Worm (Caenorhabditis elegans) whole organism, young adult: ENCODE measurements around the gene C45G9.14.

Experiments
- B0019.2 ChIP-seq: fragments of 200-800 bp; sonication (Bioruptor generic); conservative IDR thresholded peaks from 2 replicates; pipeline ENCODE4 v1.3.6; 2022; ENCODE audit warnings: missing genetic modification reagents, missing genetic modification characterization, missing compliant biosample characterization
- C06A6.2 ChIP-seq: fragments of 200-800 bp; sonication (Bioruptor generic); conservative IDR thresholded peaks from 2 replicates; pipeline ENCODE4 v1.3.6; 2022; ENCODE audit warnings: missing genetic modification characterization, missing compliant biosample characterization
- F57C9.4 ChIP-seq: sonication (generic microtip); optimal IDR thresholded peaks from 2 replicates; lab custom pipeline; 2017; ENCODE audit warnings: mild to moderate bottlenecking, missing genetic modification characterization, missing compliant biosample characterization
- K11D2.4 ChIP-seq: fragments of 200-800 bp; sonication (Bioruptor generic); IDR thresholded peaks from 2 replicates; pipeline ENCODE4 v1.3.6; 2022; ENCODE audit warnings: missing genetic modification reagents, missing genetic modification characterization, missing compliant biosample characterization
- T07F8.4 ChIP-seq: sonication (generic microtip); optimal IDR thresholded peaks from 2 replicates; lab custom pipeline; 2016; ENCODE audit warnings: mild to moderate bottlenecking, missing genetic modification characterization, moderate library complexity, missing compliant biosample characterization
- Y56A3A.18 ChIP-seq: fragments of 200-800 bp; sonication (Bioruptor generic); IDR thresholded peaks from 2 replicates; pipeline ENCODE4 v1.3.6; 2022; ENCODE audit warnings: missing genetic modification reagents, missing genetic modification characterization, missing compliant biosample characterization
- Y95B8A.8 ChIP-seq: fragments of 200-800 bp; sonication (Bioruptor generic); IDR thresholded peaks from 2 replicates; pipeline ENCODE4 v1.3.6; 2022; ENCODE audit warnings: missing genetic modification reagents, missing genetic modification characterization, missing compliant biosample characterization
- ama-1 ChIP-seq, 3 experiments: fragments of 150-350 bp in 1 of 3; sonication (generic microtip) in 2 of 3; optimal IDR thresholded peaks; 2 replicates each; lab custom pipeline; 2014 to 2018; ENCODE audit warnings: missing biosample characterization in 2 of 3, missing genetic modification characterization in 2 of 3, missing genetic modification reagents in 2 of 3
- atf-7 ChIP-seq: sonication (generic microtip); optimal IDR thresholded peaks from 2 replicates; lab custom pipeline; 2017; ENCODE audit warnings: mild to moderate bottlenecking, missing genetic modification characterization, missing compliant biosample characterization
- athp-1 ChIP-seq: sonication (generic microtip); optimal IDR thresholded peaks from 2 replicates; lab custom pipeline; 2017; ENCODE audit warnings: mild to moderate bottlenecking, missing genetic modification characterization, missing compliant biosample characterization
- attf-3 ChIP-seq: fragments of 200-800 bp; sonication (Bioruptor generic); conservative IDR thresholded peaks from 2 replicates; pipeline ENCODE4 v1.3.6; 2022; ENCODE audit warnings: missing genetic modification reagents, missing genetic modification characterization, missing compliant biosample characterization
- attf-5 ChIP-seq: fragments of 200-800 bp; sonication (Bioruptor generic); optimal IDR thresholded peaks from 2 replicates; lab custom pipeline; 2018; ENCODE audit warnings: mild to moderate bottlenecking, missing genetic modification characterization, missing compliant biosample characterization
- ceh-40 ChIP-seq: fragments of 200-800 bp; sonication (Bioruptor generic); IDR thresholded peaks from 2 replicates; pipeline ENCODE4 v1.3.6; 2022; ENCODE audit warnings: missing genetic modification characterization, missing compliant biosample characterization
- ceh-58 ChIP-seq: fragments of 200-800 bp; sonication (Bioruptor generic); IDR thresholded peaks from 2 replicates; pipeline ENCODE4 v1.3.6; 2022; ENCODE audit warnings: missing genetic modification characterization, missing compliant biosample characterization
- chd-7 ChIP-seq: sonication (generic microtip); optimal IDR thresholded peaks from 2 replicates; lab custom pipeline; 2016; ENCODE audit warnings: mild to moderate bottlenecking, missing genetic modification characterization, moderate library complexity, missing compliant biosample characterization
- egl-18 ChIP-seq: fragments of 200-800 bp; sonication (Bioruptor generic); IDR thresholded peaks from 2 replicates; pipeline ENCODE4 v1.3.6; 2022; ENCODE audit warnings: missing genetic modification reagents, missing genetic modification characterization, missing compliant biosample characterization
- ekl-4 ChIP-seq: fragments of 200-800 bp; sonication (Bioruptor generic); IDR thresholded peaks from 2 replicates; pipeline ENCODE4 v1.3.6; 2022; ENCODE audit warnings: missing genetic modification reagents, missing genetic modification characterization, missing compliant biosample characterization
- ets-4 ChIP-seq: fragments of 200-800 bp; sonication (Bioruptor generic); optimal IDR thresholded peaks from 2 replicates; lab custom pipeline; 2018; ENCODE audit warnings: mild to moderate bottlenecking, missing genetic modification characterization, missing compliant biosample characterization
- hlh-12 ChIP-seq: sonication (generic microtip); optimal IDR thresholded peaks from 2 replicates; lab custom pipeline; 2016; ENCODE audit warnings: missing genetic modification characterization, missing compliant biosample characterization
- hlh-26 ChIP-seq: fragments of 200-800 bp; sonication (Bioruptor generic); conservative IDR thresholded peaks from 2 replicates; pipeline ENCODE4 v1.3.6; 2022; ENCODE audit warnings: missing genetic modification reagents, missing genetic modification characterization, missing compliant biosample characterization
- hmg-1.2 ChIP-seq: fragments of 200-800 bp; sonication (Bioruptor generic); IDR thresholded peaks from 2 replicates; pipeline ENCODE4 v1.3.6; 2022; ENCODE audit warnings: missing genetic modification reagents, missing genetic modification characterization, missing compliant biosample characterization
- hmg-20 ChIP-seq: fragments of 200-800 bp; sonication (Bioruptor generic); IDR thresholded peaks from 2 replicates; pipeline ENCODE4 v1.3.6; 2022; ENCODE audit warnings: missing genetic modification reagents, missing genetic modification characterization, missing compliant biosample characterization
- hsf-1 ChIP-seq: fragments of 200-800 bp; sonication (Bioruptor generic); IDR thresholded peaks from 2 replicates; pipeline ENCODE4 v1.3.6; 2022; ENCODE audit warnings: missing genetic modification reagents, missing genetic modification characterization, missing compliant biosample characterization
- lag-1 ChIP-seq: fragments of 200-800 bp; sonication (Bioruptor generic); IDR thresholded peaks from 2 replicates; pipeline ENCODE4 v1.3.6; 2022; ENCODE audit warnings: missing genetic modification reagents, missing genetic modification characterization, missing compliant biosample characterization
- let-607 ChIP-seq, 2 experiments: fragments of 200-800 bp in 1 of 2; sonication (Bioruptor generic) in 1 of 2; sonication (generic microtip) in 1 of 2; optimal IDR thresholded peaks; 2 replicates each; lab custom pipeline; 2016 to 2018; ENCODE audit warnings: mild to moderate bottlenecking in 2 of 2, missing compliant biosample characterization in 2 of 2, missing genetic modification characterization in 2 of 2, moderate library complexity in 2 of 2, missing genotype in 1 of 2
- lin-35 ChIP-seq, 3 experiments: fragments of 150-350 bp in 2 of 3; sonication (generic microtip) in 1 of 3; optimal IDR thresholded peaks; 2 replicates each; lab custom pipeline; 2014 to 2018; ENCODE audit warnings: missing biosample characterization in 3 of 3, missing genetic modification characterization in 3 of 3, missing genetic modification reagents in 3 of 3
- lir-1 ChIP-seq: fragments of 200-800 bp; sonication (Bioruptor generic); conservative IDR thresholded peaks from 2 replicates; pipeline ENCODE4 v1.3.6; 2022; ENCODE audit warnings: missing genetic modification reagents, missing genetic modification characterization, missing compliant biosample characterization
- madf-10 ChIP-seq: sonication (generic microtip); optimal IDR thresholded peaks from 2 replicates; lab custom pipeline; 2016; ENCODE audit warnings: mild to moderate bottlenecking, missing genetic modification characterization, missing compliant biosample characterization
- madf-6 ChIP-seq: fragments of 200-800 bp; sonication (Bioruptor generic); IDR thresholded peaks from 2 replicates; pipeline ENCODE4 v1.3.6; 2022; ENCODE audit warnings: missing genetic modification reagents, missing genetic modification characterization, missing compliant biosample characterization
- mel-28 ChIP-seq: sonication (generic microtip); optimal IDR thresholded peaks from 2 replicates; lab custom pipeline; 2016; ENCODE audit warnings: borderline replicate concordance, mild to moderate bottlenecking, missing genetic modification characterization, missing compliant biosample characterization
- nfyb-1 ChIP-seq: fragments of 200-800 bp; sonication (Bioruptor generic); IDR thresholded peaks from 2 replicates; pipeline ENCODE4 v1.3.6; 2022; ENCODE audit warnings: missing genetic modification reagents, missing genetic modification characterization, missing compliant biosample characterization
- nhr-80 ChIP-seq: sonication (generic microtip); optimal IDR thresholded peaks from 2 replicates; lab custom pipeline; 2016; ENCODE audit warnings: missing genetic modification characterization, missing compliant biosample characterization
- nhr-90 ChIP-seq: sonication (generic microtip); optimal IDR thresholded peaks from 2 replicates; lab custom pipeline; 2016; ENCODE audit warnings: missing genotype, mild to moderate bottlenecking, missing genetic modification characterization, missing compliant biosample characterization
- pbrm-1 ChIP-seq: fragments of 200-800 bp; sonication (Bioruptor generic); IDR thresholded peaks from 2 replicates; pipeline ENCODE4 v1.3.6; 2022; ENCODE audit warnings: missing genetic modification reagents, missing genetic modification characterization, missing compliant biosample characterization
- pha-4 ChIP-seq: fragments of 150-350 bp; sonication (generic microtip); optimal IDR thresholded peaks from 2 replicates; lab custom pipeline; 2014; ENCODE audit warnings: missing biosample characterization, missing genetic modification reagents, missing genetic modification characterization
- snpc-1.1 ChIP-seq: sonication (generic microtip); optimal IDR thresholded peaks from 2 replicates; lab custom pipeline; 2017; ENCODE audit warnings: missing genetic modification characterization, mild to moderate bottlenecking, missing compliant biosample characterization, antibody characterized with exemption, moderate library complexity, missing genotype, missing genetic modification reagents; ENCODE audit not compliant: insufficient read depth
- snpc-1.3 ChIP-seq: sonication (generic microtip); optimal IDR thresholded peaks from 2 replicates; lab custom pipeline; 2017; ENCODE audit warnings: missing genetic modification characterization, mild to moderate bottlenecking, missing compliant biosample characterization, antibody characterized with exemption, moderate library complexity, missing genotype, missing genetic modification reagents; ENCODE audit not compliant: insufficient read depth
- somi-1 ChIP-seq: fragments of 200-800 bp; sonication (Bioruptor generic); optimal IDR thresholded peaks from 2 replicates; lab custom pipeline; 2018; ENCODE audit warnings: mild to moderate bottlenecking, missing genetic modification characterization, missing compliant biosample characterization
- tbx-9 ChIP-seq: sonication (generic microtip); optimal IDR thresholded peaks from 2 replicates; lab custom pipeline; 2016; ENCODE audit warnings: borderline replicate concordance, missing genetic modification characterization, inconsistent platforms, missing compliant biosample characterization
- tlf-1 ChIP-seq: fragments of 200-800 bp; sonication (Bioruptor generic); optimal IDR thresholded peaks from 2 replicates; lab custom pipeline; 2018; ENCODE audit warnings: mild to moderate bottlenecking, missing genetic modification characterization, missing compliant biosample characterization
- unc-130 ChIP-seq: sonication (generic microtip); optimal IDR thresholded peaks from 2 replicates; lab custom pipeline; 2016; ENCODE audit warnings: missing genetic modification reagents, missing genetic modification characterization, missing compliant biosample characterization
- zfh-2 ChIP-seq: fragments of 200-800 bp; sonication (Bioruptor generic); conservative IDR thresholded peaks from 2 replicates; pipeline ENCODE4 v1.3.6; 2022; ENCODE audit warnings: missing genetic modification reagents, missing genetic modification characterization, missing compliant biosample characterization
- ztf-26 ChIP-seq: sonication (generic microtip); optimal IDR thresholded peaks from 2 replicates; lab custom pipeline; 2017; ENCODE audit warnings: missing genetic modification characterization, missing compliant biosample characterization
- ztf-28 ChIP-seq: fragments of 200-800 bp; sonication (Bioruptor generic); IDR thresholded peaks from 2 replicates; pipeline ENCODE4 v1.3.6; 2022; ENCODE audit warnings: missing genetic modification reagents, missing genetic modification characterization, missing compliant biosample characterization
- ztf-6 ChIP-seq: fragments of 200-800 bp; sonication (Bioruptor generic); IDR thresholded peaks from 2 replicates; pipeline ENCODE4 v1.3.6; 2022; ENCODE audit warnings: missing genetic modification reagents, missing genetic modification characterization, missing compliant biosample characterization

C45G9.14 gene

DNA sequence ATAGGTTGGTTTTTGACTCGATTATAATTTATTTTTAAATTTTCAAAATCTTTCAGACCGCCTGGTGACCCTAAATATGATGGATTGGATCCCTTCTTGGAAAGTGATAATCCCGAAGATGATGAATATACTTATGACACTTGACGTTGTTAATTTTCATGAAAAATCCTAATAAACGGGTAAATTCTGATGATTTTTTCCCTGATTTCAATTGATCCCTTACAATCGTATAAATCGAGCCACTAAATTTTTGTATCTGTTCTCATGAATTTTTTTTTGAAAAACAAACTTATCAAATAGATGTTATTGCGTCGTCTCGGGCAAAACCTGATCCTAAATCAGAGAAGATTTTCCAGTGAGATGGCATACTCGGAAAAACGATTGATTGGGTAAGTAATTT is 21.8 kb upstream of the C45G9.14 start, which contains the start of gene R144.13:
R144.13 (plus strand) TSS at position 301 of the 400 bp plus-strand sequence.
- TF ChIP-seq tlf-1 (no peak), let-607 (tag; optimal IDR thresholded peaks at IDR 0.05; lab: Kevin White, UChicago) (no peak), hlh-12 (no peak), ztf-6 (GFP tag; lab: Robert Waterston, UW) (no peak), attf-5 (GFP tag; lab: Kevin White, UChicago) (no peak), tbx-9 (tag; lab: Kevin White, UChicago) (no peak), nhr-80 (tag; lab: Kevin White, UChicago) (no peak), nfyb-1 (GFP tag; lab: Robert Waterston, UW) (no peak), snpc-1.3 (tag; lab: Kevin White, UChicago) (no peak), ets-4 (GFP tag; lab: Kevin White, UChicago) (no peak), ztf-28 (GFP tag; lab: Robert Waterston, UW) (no peak), hmg-1.2 (no peak), ztf-26 (tag; lab: Kevin White, UChicago) (no peak), pbrm-1 (GFP tag; lab: Robert Waterston, UW) (no peak), ama-1 (optimal IDR thresholded peaks at IDR 0.05; lab: Kevin White, UChicago) (no peak), ama-1 (GFP tag; optimal IDR thresholded peaks at IDR 0.05; lab: Kevin White, UChicago) (no peak), atf-7 (tag; lab: Kevin White, UChicago) (no peak), nhr-90 (no peak), hsf-1 (GFP tag; lab: Robert Waterston, UW) (no peak)

DNA sequence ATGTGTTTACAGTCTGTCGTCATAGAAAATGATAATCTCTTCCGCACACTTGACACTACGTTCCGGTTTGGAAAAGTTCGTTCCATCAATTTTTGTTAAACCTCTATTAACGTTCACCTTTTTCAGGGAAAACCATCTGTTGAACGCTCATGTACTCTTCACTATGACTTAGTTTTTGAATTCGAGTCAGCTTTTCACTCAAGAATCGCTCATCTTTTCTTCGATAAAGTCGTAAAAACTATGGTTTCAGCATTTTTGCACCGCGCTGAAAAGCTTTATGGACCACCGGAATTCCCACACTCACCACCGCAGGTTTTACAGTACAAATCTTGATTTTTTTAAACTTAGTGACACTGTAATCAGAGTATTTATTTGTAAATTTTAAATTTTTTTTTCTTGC is 21.2 kb upstream of the C45G9.14 start:
- TF ChIP-seq T07F8.4 (tag; lab: Kevin White, UChicago) (no peak), ama-1 (optimal IDR thresholded peaks at IDR 0.05; lab: Kevin White, UChicago) (peak; percentile 43), ama-1 (GFP tag; optimal IDR thresholded peaks at IDR 0.05; lab: Kevin White, UChicago) (no peak), lin-35 (GFP tag; optimal IDR thresholded peaks at IDR 0.05; lab: Kevin White, UChicago) (peak in 1 of 3 experiments; percentile 4), hmg-20 (GFP tag; lab: Robert Waterston, UW) (no peak), athp-1 (tag; lab: Kevin White, UChicago) (no peak), ceh-40 (GFP tag; lab: Robert Waterston, UW) (no peak), ekl-4 (GFP tag; lab: Robert Waterston, UW) (no peak), madf-10 (tag; lab: Kevin White, UChicago) (no peak), ceh-58 (no peak), lir-1 (no peak), lag-1 (GFP tag; lab: Robert Waterston, UW) (no peak), nfyb-1 (GFP tag; lab: Robert Waterston, UW) (0 out of 2 replicates have a peak, but pooled peaks have one; percentile 12), pha-4 (tag; lab: Kevin White, UChicago) (no peak), K11D2.4 (GFP tag; lab: Robert Waterston, UW) (no peak), ztf-28 (GFP tag; lab: Robert Waterston, UW) (no peak), chd-7 (tag; lab: Kevin White, UChicago) (no peak), attf-3 (no peak), Y95B8A.8 (no peak)

DNA sequence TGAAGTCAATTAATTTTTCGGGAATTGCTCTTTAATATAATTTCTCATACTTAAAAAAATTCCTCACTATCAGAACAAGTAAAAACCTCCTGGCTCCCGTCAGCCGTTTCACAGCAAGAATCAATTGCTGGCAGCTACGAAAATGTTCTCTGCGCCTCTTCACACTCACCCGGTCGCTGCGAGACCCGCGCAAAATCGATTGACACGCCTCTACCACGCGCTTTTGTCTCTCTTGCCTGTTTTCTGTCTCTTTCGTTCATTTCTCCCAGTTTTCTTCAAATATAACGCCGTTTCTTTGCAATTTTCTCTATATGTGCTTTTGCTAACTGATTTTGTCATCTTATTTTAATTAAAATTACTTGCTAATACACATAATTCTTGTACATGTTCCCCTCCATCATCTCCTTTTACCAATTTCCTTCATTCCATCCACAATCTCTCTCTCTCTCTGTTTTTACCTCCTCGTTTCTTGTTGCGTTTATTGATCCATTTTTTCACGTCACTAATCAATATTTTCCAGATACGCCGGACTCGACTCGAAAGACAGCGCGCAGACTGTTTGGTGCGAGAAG is 20.3 kb upstream of the C45G9.14 start, which contains the start of gene pcf-11:
pcf-11 (plus strand) TSS at position 522 of the 572 bp plus-strand sequence.
- TF ChIP-seq mel-28 (tag; lab: Kevin White, UChicago): no peak
- no peak for TF ChIP-seq snpc-1.1 (tag; lab: Kevin White, UChicago)
- no peak for TF ChIP-seq hsf-1 (GFP tag; lab: Robert Waterston, UW)
- no peak for TF ChIP-seq somi-1 (GFP tag; lab: Kevin White, UChicago)
- TF ChIP-seq unc-130: no peak
- no peak for TF ChIP-seq hlh-26
- no peak for TF ChIP-seq Y56A3A.18 (GFP tag; lab: Robert Waterston, UW)
- TF ChIP-seq F57C9.4 (tag; lab: Kevin White, UChicago): no peak
- no peak for TF ChIP-seq atf-7 (tag; lab: Kevin White, UChicago)
- no peak for TF ChIP-seq hmg-20 (GFP tag; lab: Robert Waterston, UW)
- 0 out of 2 replicates have a peak, but pooled peaks have one; percentile 13 for TF ChIP-seq C06A6.2 (GFP tag; lab: Robert Waterston, UW)
- TF ChIP-seq B0019.2 (GFP tag; lab: Robert Waterston, UW): no peak
- no peak for TF ChIP-seq egl-18
- no peak for TF ChIP-seq madf-6
- TF ChIP-seq zfh-2 (GFP tag; lab: Robert Waterston, UW): peak; percentile 73
